Fruit fly (Drosophila melanogaster) whole organism, wandering third instar larva: Measurements from ENCODE around the gene TFAM.

Source experiments
- CG9705 ChIP-seq: fragments of 200-800 bp; sonication (Bioruptor generic); optimal IDR thresholded peaks from 2 replicates; lab custom pipeline; 2018; ENCODE audit warnings: missing biosample characterization, mild to moderate bottlenecking, missing genetic modification characterization
- Dfd ChIP-seq: fragments of >200 bp; optimal IDR thresholded peaks from 2 replicates; lab custom pipeline; 2017; ENCODE audit warnings: missing biosample characterization, missing genetic modification characterization
- Hnf4 ChIP-seq: fragments of 200-800 bp; sonication (Bioruptor generic); optimal IDR thresholded peaks from 2 replicates; lab custom pipeline; 2016; ENCODE audit warnings: missing biosample characterization, mild to moderate bottlenecking, missing genetic modification characterization
- Rel ChIP-seq, 2 experiments: fragments of 200-800 bp; sonication (Bioruptor generic) in 1 of 2; optimal IDR thresholded peaks; 2 replicates in 1 of 2; 3 replicates in 1 of 2; lab custom pipeline; 2016 to 2019; ENCODE audit warnings: mild to moderate bottlenecking in 2 of 2, missing biosample characterization in 2 of 2, missing genetic modification characterization in 2 of 2, moderate library complexity in 1 of 2
- brk ChIP-seq: fragments of 200-800 bp; sonication (Bioruptor generic); optimal IDR thresholded peaks from 2 replicates; lab custom pipeline; 2016; ENCODE audit warnings: missing biosample characterization, mild to moderate bottlenecking, missing genetic modification characterization
- dmrt93B ChIP-seq: fragments of 200-800 bp; sonication (Bioruptor generic); optimal IDR thresholded peaks from 2 replicates; lab custom pipeline; 2018; ENCODE audit warnings: missing biosample characterization, mild to moderate bottlenecking, missing genetic modification characterization
- dsf ChIP-seq: sonication (Bioruptor generic); optimal IDR thresholded peaks from 2 replicates; lab custom pipeline; 2016; ENCODE audit warnings: missing biosample characterization, missing genetic modification characterization, borderline replicate concordance
- h ChIP-seq: fragments of 200-800 bp; sonication (Bioruptor generic); optimal IDR thresholded peaks from 3 replicates; lab custom pipeline; 2016; ENCODE audit warnings: missing biosample characterization, mild to moderate bottlenecking, missing genetic modification characterization
- rgr ChIP-seq: fragments of 200-800 bp; sonication (Bioruptor generic); optimal IDR thresholded peaks from 3 replicates; lab custom pipeline; 2016; ENCODE audit warnings: missing biosample characterization, mild to moderate bottlenecking, missing genetic modification characterization
- sage ChIP-seq: fragments of 200-800 bp; sonication (Bioruptor generic); optimal IDR thresholded peaks from 2 replicates; lab custom pipeline; 2016; ENCODE audit warnings: missing biosample characterization, mild to moderate bottlenecking, missing genetic modification characterization

DNA sequence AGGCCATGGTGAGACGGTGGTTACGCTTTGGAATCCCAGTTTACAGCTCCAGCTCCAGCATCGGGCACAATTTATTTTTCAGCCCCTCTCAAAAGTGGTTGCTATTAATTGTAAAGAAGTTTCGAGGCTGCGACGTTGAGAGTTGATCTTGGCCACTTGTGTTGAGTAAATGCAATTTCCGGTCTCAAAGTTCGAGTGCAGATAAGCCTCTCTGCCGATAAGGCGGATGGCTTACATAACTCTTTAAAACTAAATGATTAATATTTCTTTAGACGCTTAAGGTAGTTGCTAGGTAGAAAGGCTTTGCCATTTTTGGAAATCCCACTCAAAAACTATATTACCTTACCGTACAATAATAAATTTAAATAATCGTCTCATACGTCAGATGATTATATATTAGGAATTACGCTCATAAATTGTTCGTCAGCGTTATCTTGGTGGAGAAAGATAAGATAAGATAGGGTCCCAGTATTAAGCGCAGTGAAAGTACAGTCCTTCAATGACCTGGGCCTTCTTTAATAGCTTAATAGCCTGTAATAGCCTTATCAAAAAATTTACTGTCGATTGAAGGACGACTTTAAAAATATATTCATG is 28.8 kb upstream of the TFAM start:
- no peak for TF ChIP-seq dmrt93B (GFP tag; lab: Kevin White, UChicago)
- no peak for TF ChIP-seq h (GFP tag; lab: Kevin White, UChicago)
- no peak for TF ChIP-seq dsf
- TF ChIP-seq Rel (GFP tag; optimal IDR thresholded peaks at IDR 0.05; lab: Kevin White, UChicago), result no peak
- TF ChIP-seq Rel (tag; optimal IDR thresholded peaks at IDR 0.05; lab: Kevin White, UChicago), result no peak
- TF ChIP-seq Dfd (GFP tag; lab: Kevin White, UChicago), result no peak
- TF ChIP-seq Hnf4 (GFP tag; lab: Kevin White, UChicago), result no peak
- no peak for TF ChIP-seq brk (GFP tag; lab: Kevin White, UChicago)
- TF ChIP-seq rgr, result no peak
- TF ChIP-seq sage (GFP tag; lab: Kevin White, UChicago), result no peak
- no peak for TF ChIP-seq CG9705 (GFP tag; lab: Kevin White, UChicago)
